Fruit fly (Drosophila melanogaster): ENCODE results near the gene CG11760.

CG11760 gene

DNA sequence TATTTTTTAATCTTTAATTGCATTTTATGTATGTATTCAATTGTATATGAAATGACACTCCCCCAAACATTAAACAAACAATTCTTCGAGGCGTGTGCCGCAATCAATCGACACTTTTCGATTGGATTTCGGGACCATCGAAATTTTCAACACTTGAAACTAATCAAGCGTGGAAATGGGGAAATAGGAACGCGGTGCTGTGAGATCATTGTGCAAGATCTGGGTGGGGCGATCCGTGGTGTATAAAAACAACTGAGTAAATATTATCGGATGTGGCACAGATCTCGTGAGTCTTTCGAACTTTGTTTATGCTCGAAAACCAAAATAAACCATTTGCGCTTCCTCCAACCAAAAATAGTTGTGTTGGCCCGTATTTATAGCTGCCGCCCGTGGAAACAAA is 22.2 kb downstream of the CG11760 start:
- TF ChIP-seq so (GFP tag; IDR thresholded peaks at IDR 0.05) (peak; percentile 41; the same call in 1 of the 3 replicates), fd64A (GFP tag; optimal IDR thresholded peaks at IDR 0.05) (peak; percentile 42), CG10543 (GFP tag; optimal IDR thresholded peaks at IDR 0.05) (peak; percentile 48), sd (tag; optimal IDR thresholded peaks at IDR 0.05) (peak; percentile 66), CG12769 (tag; optimal IDR thresholded peaks at IDR 0.05) (peak; percentile 71), eve (GFP tag; optimal IDR thresholded peaks at IDR 0.05) (no peak), Pdp1 (GFP tag; optimal IDR thresholded peaks at IDR 0.05) (peak in 1 of 2 experiments; percentile 79), HLHmδ (GFP tag; optimal IDR thresholded peaks at IDR 0.05) (no peak), Med (GFP tag) (peak; percentile 35), fd3F (GFP tag; optimal IDR thresholded peaks at IDR 0.05) (no peak), grn (GFP tag; optimal IDR thresholded peaks at IDR 0.05) (peak; percentile 7), CG1792 (GFP tag; optimal IDR thresholded peaks at IDR 0.05) (no peak), Eip74EF (GFP tag; optimal IDR thresholded peaks at IDR 0.05) (peak in 1 of 2 experiments; percentile 46), BtbVII (GFP tag; optimal IDR thresholded peaks at IDR 0.05) (peak; percentile 32), CG33557 (GFP tag; optimal IDR thresholded peaks at IDR 0.05) (no peak), ci (GFP tag; IDR thresholded peaks at IDR 0.05) (0 out of 3 replicates have a peak, but pooled peaks have one; percentile 33), CG4328 (GFP tag; optimal IDR thresholded peaks at IDR 0.05) (no peak), Awh (GFP tag; IDR thresholded peaks at IDR 0.05) (no peak), abd-A (tag; optimal IDR thresholded peaks at IDR 0.05) (peak; percentile 72), chinmo (GFP tag; IDR thresholded peaks at IDR 0.05; ENCODE audit: partially characterized antibody) (0 out of 4 replicates have a peak, but pooled peaks have one; percentile 32)

DNA sequence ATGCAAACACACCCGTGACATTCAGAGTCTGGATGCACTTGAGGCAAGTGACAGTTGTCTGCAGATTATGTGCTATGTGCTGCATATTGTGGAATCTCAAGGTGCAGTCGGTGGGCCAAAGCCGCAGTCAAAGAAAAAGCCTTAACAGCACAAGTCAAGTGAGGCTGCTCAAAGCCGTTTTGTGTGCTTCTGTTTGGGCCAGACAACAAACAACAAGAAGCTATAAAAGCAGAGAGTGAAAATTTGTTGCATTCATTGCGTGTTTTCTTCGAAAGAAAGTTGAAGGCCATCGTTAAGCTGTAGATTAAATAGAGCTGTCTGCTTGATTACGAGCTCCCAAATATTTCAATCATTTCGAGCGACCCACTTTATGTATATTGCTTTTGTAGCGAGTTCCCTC is 22.9 kb downstream of the CG11760 start:
- TF ChIP-seq GATAe (GFP tag; conservative IDR thresholded peaks at IDR 0.05) (no peak), inv (GFP tag; IDR thresholded peaks at IDR 0.05; ENCODE audit: partially characterized antibody) (no peak), jigr1 (GFP tag; IDR thresholded peaks at IDR 0.05) (no peak), Mes4 (GFP tag; optimal IDR thresholded peaks at IDR 0.05) (no peak), Abd-B (GFP tag; optimal IDR thresholded peaks at IDR 0.05) (no peak), Med (GFP tag) (peak; percentile 12), zen (tag; optimal IDR thresholded peaks at IDR 0.05) (no peak), oc (tag; optimal IDR thresholded peaks at IDR 0.05) (peak; percentile 55), CG8281 (tag; optimal IDR thresholded peaks at IDR 0.05) (no peak), Blimp-1 (GFP tag; optimal IDR thresholded peaks at IDR 0.05) (peak; percentile 56), sisA (GFP tag; IDR thresholded peaks at IDR 0.05) (0 out of 2 replicates have a peak, but pooled peaks have one; percentile 4), sens (GFP tag) (peak; percentile 58), HLH3B (GFP tag; IDR thresholded peaks at IDR 0.05) (peak; percentile 29; the same call in 1 of the 2 replicates), h (optimal IDR thresholded peaks at IDR 0.05) (no peak), aop (GFP tag; IDR thresholded peaks at IDR 0.05) (no peak), chm (GFP tag; IDR thresholded peaks at IDR 0.05) (0 out of 2 replicates have a peak, but pooled peaks have one; percentile 13), ken (GFP tag; IDR thresholded peaks at IDR 0.05) (0 out of 3 replicates have a peak, but pooled peaks have one; percentile 35), vvl (GFP tag; IDR thresholded peaks at IDR 0.05) (0 out of 2 replicates have a peak, but pooled peaks have one; percentile 7), CG14014 (GFP tag; IDR thresholded peaks at IDR 0.05) (no peak), fru (optimal IDR thresholded peaks at IDR 0.05) (no peak)

- TF ChIP-seq CG2889 (GFP tag; IDR thresholded peaks at IDR 0.05) = no peak
- no peak for TF ChIP-seq eyg (GFP tag; optimal IDR thresholded peaks at IDR 0.05)
- no peak for TF ChIP-seq wdn (GFP tag; IDR thresholded peaks at IDR 0.05)
- no peak for TF ChIP-seq kah (GFP tag; optimal IDR thresholded peaks at IDR 0.05)
- TF ChIP-seq abd-A (tag; optimal IDR thresholded peaks at IDR 0.05) = no peak
- no peak for TF ChIP-seq CG11085 (GFP tag; IDR thresholded peaks at IDR 0.05)
- no peak for TF ChIP-seq CG10431 (GFP tag; optimal IDR thresholded peaks at IDR 0.05)
- no peak for TF ChIP-seq nau (GFP tag; optimal IDR thresholded peaks at IDR 0.05)
Measured at dm6 chr3R:8742661-8743060, 23.7 kb downstream of the CG11760 start.
